Worm (Caenorhabditis elegans): ENCODE results near the gene angl-1.

DNA sequence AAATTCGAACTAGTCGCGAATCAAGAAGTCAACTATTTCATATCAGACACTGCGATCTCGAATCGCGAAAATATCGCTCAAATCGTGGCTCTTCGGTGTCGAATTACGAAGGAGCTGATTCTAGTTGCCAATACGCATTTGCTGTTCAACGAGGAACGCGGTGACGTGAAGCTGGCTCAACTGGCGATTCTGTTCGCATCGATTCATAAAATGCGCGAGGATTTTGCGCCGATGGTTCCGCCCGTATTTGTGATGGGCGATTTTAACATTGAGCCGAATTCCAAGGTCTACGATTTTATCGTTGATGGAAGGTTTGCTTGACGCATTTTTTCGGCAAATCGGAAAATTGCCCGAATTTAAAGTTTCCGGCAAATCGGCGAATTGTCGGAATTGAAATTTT is 7.6 kb downstream of the angl-1 start:
- TF ChIP-seq nfya-1 (tag; optimal IDR thresholded peaks at IDR 0.05; ENCODE audit: borderline replicate concordance, insufficient read depth): no peak
- no peak for TF ChIP-seq mxl-1 (tag; optimal IDR thresholded peaks at IDR 0.05)
- TF ChIP-seq ama-1 (optimal IDR thresholded peaks at IDR 0.05): no peak
- no peak for TF ChIP-seq ama-1 (GFP tag; optimal IDR thresholded peaks at IDR 0.05)
- TF ChIP-seq hmg-20 (GFP tag; IDR thresholded peaks at IDR 0.05): no peak
- no peak for TF ChIP-seq chd-7 (tag; optimal IDR thresholded peaks at IDR 0.05)
- TF ChIP-seq die-1 (tag; optimal IDR thresholded peaks at IDR 0.05): no peak
- TF ChIP-seq cebp-1 (GFP tag; IDR thresholded peaks at IDR 0.05): no peak
- TF ChIP-seq cebp-1 (tag; optimal IDR thresholded peaks at IDR 0.05): no peak
- no peak for TF ChIP-seq F57C9.4 (tag; optimal IDR thresholded peaks at IDR 0.05)
- no peak for TF ChIP-seq F39B2.1 (GFP tag; IDR thresholded peaks at IDR 0.05)
- TF ChIP-seq lag-1 (GFP tag; IDR thresholded peaks at IDR 0.05): no peak
- no peak for TF ChIP-seq pha-4 (tag; optimal IDR thresholded peaks at IDR 0.05)

Measured in whole organism, young adult.